Worm (Caenorhabditis elegans) whole organism, L2 larva: Measurements from ENCODE around the gene C07A4.2.

ENCODE experiments used
- alr-1 ChIP-seq: fragments of 150-350 bp; optimal IDR thresholded peaks from 2 replicates; lab custom pipeline; 2014; ENCODE audit warnings: missing biosample characterization, missing genetic modification characterization
- aly-2 ChIP-seq: fragments of 150-350 bp; optimal IDR thresholded peaks from 2 replicates; lab custom pipeline; 2014; ENCODE audit warnings: missing biosample characterization, missing genetic modification characterization
- blmp-1 ChIP-seq: sonication (generic microtip); optimal IDR thresholded peaks from 2 replicates; lab custom pipeline; 2017; ENCODE audit warnings: missing genetic modification characterization, mild to moderate bottlenecking, missing compliant biosample characterization, antibody characterized with exemption, moderate library complexity; ENCODE audit not compliant: insufficient read depth
- lin-39 ChIP-seq: fragments of 150-350 bp; optimal IDR thresholded peaks from 2 replicates; lab custom pipeline; 2014; ENCODE audit warnings: missing biosample characterization, missing genetic modification reagents, missing genetic modification characterization
- mdl-1 ChIP-seq, 2 experiments: fragments of 150-350 bp in 1 of 2; sonication (generic microtip) in 1 of 2; optimal IDR thresholded peaks; 2 replicates each; lab custom pipeline; 2017; ENCODE audit warnings: missing biosample characterization in 2 of 2, missing genetic modification characterization in 2 of 2
- nhr-10 ChIP-seq: sonication (generic microtip); optimal IDR thresholded peaks from 2 replicates; lab custom pipeline; 2017; ENCODE audit warnings: missing biosample characterization, missing genetic modification characterization
- nhr-11 ChIP-seq: fragments of 150-350 bp; optimal IDR thresholded peaks from 2 replicates; lab custom pipeline; 2014; ENCODE audit warnings: missing biosample characterization, missing genetic modification characterization
- nhr-12 ChIP-seq: fragments of 150-350 bp; optimal IDR thresholded peaks from 2 replicates; lab custom pipeline; 2014; ENCODE audit warnings: missing biosample characterization, missing genetic modification characterization
- nhr-77 ChIP-seq: fragments of 150-350 bp; optimal IDR thresholded peaks from 2 replicates; lab custom pipeline; 2014; ENCODE audit warnings: missing biosample characterization, missing genetic modification characterization
- skn-1 ChIP-seq: sonication (generic microtip); optimal IDR thresholded peaks from 2 replicates; lab custom pipeline; 2017; ENCODE audit warnings: missing biosample characterization, missing genetic modification characterization
- snpc-4 ChIP-seq: fragments of 150-350 bp; optimal IDR thresholded peaks from 2 replicates; lab custom pipeline; 2014; ENCODE audit warnings: missing biosample characterization, missing genetic modification characterization
- unc-39 ChIP-seq: fragments of 150-350 bp; optimal IDR thresholded peaks from 2 replicates; lab custom pipeline; 2014; ENCODE audit warnings: missing biosample characterization, missing genetic modification characterization
- unc-55 ChIP-seq: fragments of 150-350 bp; sonication (generic microtip); optimal IDR thresholded peaks from 3 replicates; lab custom pipeline; 2014; ENCODE audit warnings: missing biosample characterization, missing genetic modification reagents, missing genetic modification characterization
- zag-1 ChIP-seq: fragments of 150-350 bp; optimal IDR thresholded peaks from 2 replicates; lab custom pipeline; 2014; ENCODE audit warnings: missing biosample characterization, missing genetic modification characterization

- TF ChIP-seq skn-1 (no peak), blmp-1 (tag; lab: Kevin White, UChicago) (no peak), mdl-1 (tag; optimal IDR thresholded peaks at IDR 0.05; lab: Kevin White, UChicago) (no peak), zag-1 (no peak), snpc-4 (tag; lab: Kevin White, UChicago) (no peak), nhr-77 (tag; lab: Kevin White, UChicago) (no peak), unc-55 (GFP tag; lab: Kevin White, UChicago) (no peak), aly-2 (tag; lab: Kevin White, UChicago) (no peak), alr-1 (tag; lab: Kevin White, UChicago) (no peak), nhr-12 (tag; lab: Kevin White, UChicago) (no peak), nhr-10 (tag; lab: Kevin White, UChicago) (no peak), nhr-11 (tag; lab: Kevin White, UChicago) (no peak), unc-39 (tag; lab: Kevin White, UChicago) (no peak), lin-39 (tag; lab: Kevin White, UChicago) (no peak)
These were observed 47.2 kb downstream of the C07A4.2 start for ce11 chrX:10219184-10219705.
